Worm (Caenorhabditis elegans) whole organism, L4 larva: ENCODE results near the gene grl-25.
"Not testable (repeated sequence)": the region's sequence is repeated elsewhere in the genome, so short reads cannot be mapped to it uniquely, and the experiment has no call there.

Source experiments
- aha-1 ChIP-seq: fragments of 150-350 bp; peaks from one replicate; lab custom pipeline; 2014; ENCODE audit warnings: missing biosample characterization, missing genetic modification characterization
- ceh-32 ChIP-seq: sonication (generic microtip); optimal IDR thresholded peaks from 2 replicates; lab custom pipeline; 2016; ENCODE audit warnings: mild to moderate bottlenecking, missing genetic modification characterization, missing compliant biosample characterization; ENCODE audit not compliant: poor library complexity
- ces-1 ChIP-seq: fragments of 150-350 bp; sonication (generic microtip); optimal IDR thresholded peaks from 4 replicates; lab custom pipeline; 2014; ENCODE audit warnings: missing biosample characterization, missing genetic modification reagents, missing genetic modification characterization
- cey-2 ChIP-seq: sonication (generic microtip); optimal IDR thresholded peaks from 3 replicates; lab custom pipeline; 2017; ENCODE audit warnings: missing genetic modification characterization, mild to moderate bottlenecking, missing compliant biosample characterization, antibody characterized with exemption, borderline replicate concordance; ENCODE audit not compliant: insufficient read depth
- daf-16 ChIP-seq, 3 experiments: sonication (generic microtip); optimal IDR thresholded peaks; 2 replicates each; lab custom pipeline; 2016 to 2017; ENCODE audit warnings: missing genetic modification characterization in 3 of 3, missing genetic modification reagents in 3 of 3, mild to moderate bottlenecking in 2 of 3, missing compliant biosample characterization in 2 of 3, missing biosample characterization in 1 of 3, moderate library complexity in 1 of 3
- dmd-8 ChIP-seq: fragments of 200-800 bp; sonication (Bioruptor generic); IDR thresholded peaks from 2 replicates; pipeline ENCODE4 v1.3.6; 2022; ENCODE audit warnings: missing genetic modification characterization, missing compliant biosample characterization
- dve-1 ChIP-seq: sonication (generic microtip); optimal IDR thresholded peaks from 2 replicates; lab custom pipeline; 2017; ENCODE audit warnings: antibody characterized with exemption, mild to moderate bottlenecking, missing genetic modification characterization, missing compliant biosample characterization; ENCODE audit not compliant: insufficient read depth
- hlh-11 ChIP-seq: fragments of 200-800 bp; sonication (Bioruptor generic); optimal IDR thresholded peaks from 2 replicates; lab custom pipeline; 2018; ENCODE audit warnings: mild to moderate bottlenecking, missing genetic modification characterization, missing compliant biosample characterization
- hlh-30 ChIP-seq: sonication (generic microtip); optimal IDR thresholded peaks from 2 replicates; lab custom pipeline; 2017; ENCODE audit warnings: antibody characterized with exemption, mild to moderate bottlenecking, missing genetic modification characterization, missing compliant biosample characterization; ENCODE audit not compliant: insufficient read depth
- lin-1 ChIP-seq: fragments of 200-800 bp; sonication (Bioruptor generic); IDR thresholded peaks from 2 replicates; pipeline ENCODE4 v1.3.6; 2022; ENCODE audit warnings: missing genetic modification reagents, missing genetic modification characterization, missing compliant biosample characterization
- lin-13 ChIP-seq: fragments of 150-350 bp; optimal IDR thresholded peaks from 2 replicates; lab custom pipeline; 2014; ENCODE audit warnings: missing biosample characterization, missing genetic modification reagents, missing genetic modification characterization
- lin-29 ChIP-seq: fragments of 200-800 bp; sonication (Bioruptor generic); IDR thresholded peaks from 2 replicates; pipeline ENCODE4 v1.3.6; 2022; ENCODE audit warnings: missing genetic modification reagents, missing genetic modification characterization, missing compliant biosample characterization
- madf-9 ChIP-seq: fragments of 200-800 bp; sonication (Bioruptor generic); conservative IDR thresholded peaks from 2 replicates; pipeline ENCODE4 v1.3.6; 2022; ENCODE audit warnings: missing genetic modification reagents, missing genetic modification characterization, missing compliant biosample characterization
- mdl-1 ChIP-seq, 2 experiments: fragments of 150-350 bp in 1 of 2; sonication (generic microtip) in 1 of 2; optimal IDR thresholded peaks; 2 replicates each; lab custom pipeline; 2014 to 2017; ENCODE audit warnings: missing biosample characterization in 2 of 2, missing genetic modification characterization in 2 of 2
- mep-1 ChIP-seq: fragments of 150-350 bp; sonication (generic microtip); optimal IDR thresholded peaks from 3 replicates; lab custom pipeline; 2014; ENCODE audit warnings: missing biosample characterization, missing genetic modification characterization
- mes-2 ChIP-seq: sonication (generic microtip); optimal IDR thresholded peaks from 2 replicates; lab custom pipeline; 2016; ENCODE audit warnings: missing genotype, mild to moderate bottlenecking, missing genetic modification characterization, missing compliant biosample characterization; ENCODE audit not compliant: poor library complexity, severe bottlenecking
- mxl-3 ChIP-seq: fragments of 200-800 bp; sonication (Bioruptor generic); optimal IDR thresholded peaks from 2 replicates; lab custom pipeline; 2018; ENCODE audit warnings: mild to moderate bottlenecking, missing genetic modification characterization, missing compliant biosample characterization
- nhr-102 ChIP-seq: sonication (generic microtip); optimal IDR thresholded peaks from 2 replicates; lab custom pipeline; 2016; ENCODE audit warnings: mild to moderate bottlenecking, missing genetic modification characterization, moderate library complexity, missing compliant biosample characterization
- nhr-28 ChIP-seq: fragments of 150-350 bp; optimal IDR thresholded peaks from 2 replicates; lab custom pipeline; 2014; ENCODE audit warnings: missing biosample characterization, missing genetic modification characterization
- nhr-42 ChIP-seq: fragments of 200-800 bp; sonication (Bioruptor generic); IDR thresholded peaks from 2 replicates; pipeline ENCODE4 v1.3.6; 2022; ENCODE audit warnings: missing genetic modification characterization, missing compliant biosample characterization
- nhr-77 ChIP-seq: fragments of 150-350 bp; optimal IDR thresholded peaks from 2 replicates; lab custom pipeline; 2014; ENCODE audit warnings: missing biosample characterization, missing genetic modification characterization
- pha-4 ChIP-seq, 2 experiments: fragments of 150-350 bp in 1 of 2; fragments of 200-800 bp in 1 of 2; sonication (Bioruptor generic) in 1 of 2; IDR thresholded peaks in 1 of 2; optimal IDR thresholded peaks in 1 of 2; 2 replicates each; pipeline versions ENCODE4 v1.3.6 to Lab custom; 2014 to 2022; ENCODE audit warnings: missing genetic modification characterization in 2 of 2, missing genetic modification reagents in 2 of 2, missing biosample characterization in 1 of 2, missing compliant biosample characterization in 1 of 2
- php-3 ChIP-seq: fragments of 200-800 bp; sonication (Bioruptor generic); IDR thresholded peaks from 2 replicates; pipeline ENCODE4 v1.3.6; 2022; ENCODE audit warnings: missing genetic modification reagents, missing genetic modification characterization, missing compliant biosample characterization
- pqm-1 ChIP-seq: sonication (generic microtip); optimal IDR thresholded peaks from 2 replicates; lab custom pipeline; 2017; ENCODE audit warnings: missing biosample characterization, missing genetic modification characterization
- rbr-2 ChIP-seq: sonication (generic microtip); optimal IDR thresholded peaks from 2 replicates; lab custom pipeline; 2016; ENCODE audit warnings: missing genotype, missing genetic modification characterization, missing compliant biosample characterization
- set-16 ChIP-seq: fragments of 200-800 bp; sonication (Bioruptor generic); IDR thresholded peaks from 2 replicates; pipeline ENCODE4 v1.3.6; 2022; ENCODE audit warnings: missing genetic modification reagents, missing genetic modification characterization, missing compliant biosample characterization
- snpc-1.2 ChIP-seq: fragments of 200-800 bp; sonication (Bioruptor generic); IDR thresholded peaks from 2 replicates; pipeline ENCODE4 v1.3.6; 2022; ENCODE audit warnings: missing genetic modification reagents, missing genetic modification characterization, missing compliant biosample characterization
- zfp-2 ChIP-seq: sonication (generic microtip); optimal IDR thresholded peaks from 2 replicates; lab custom pipeline; 2016; ENCODE audit warnings: mild to moderate bottlenecking, missing genetic modification characterization, missing compliant biosample characterization
- zip-11 ChIP-seq: fragments of 200-800 bp; sonication (Bioruptor generic); IDR thresholded peaks from 2 replicates; pipeline ENCODE4 v1.3.6; 2022; ENCODE audit warnings: missing genetic modification characterization, missing compliant biosample characterization
- ztf-11 ChIP-seq: fragments of 150-350 bp; optimal IDR thresholded peaks from 2 replicates; lab custom pipeline; 2014; ENCODE audit warnings: missing biosample characterization, missing genetic modification characterization

The grl-25 gene

DNA sequence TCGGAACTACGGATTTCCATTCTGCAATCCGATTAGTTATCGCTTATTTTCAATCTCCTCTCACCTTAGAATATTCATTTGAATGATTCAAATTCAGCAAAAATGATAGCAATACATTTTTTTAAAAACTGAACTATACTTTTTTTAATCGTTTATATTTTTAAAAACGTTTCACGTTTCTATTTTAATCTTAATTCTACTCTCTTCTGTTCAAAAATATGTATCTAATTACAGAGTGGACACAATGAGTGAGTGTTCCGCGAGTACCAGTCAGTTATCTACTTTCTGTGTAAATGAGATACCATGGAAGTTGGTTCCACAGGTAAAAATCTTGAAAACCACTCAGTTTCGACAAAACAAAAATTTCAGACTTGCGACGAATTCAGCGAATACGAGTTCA, 40.5 kb downstream of the grl-25 start, which contains the start of the genes F59B2.15 and zif-1:
Gene F59B2.15, minus strand, starts transcription at position 101 of the 400 bp plus-strand sequence.
Gene zif-1, plus strand, starts transcription at position 235 of the 400 bp plus-strand sequence.
- no peak for TF ChIP-seq lin-13 (GFP tag; lab: Kevin White, UChicago)
- no peak for TF ChIP-seq pha-4 (GFP tag; IDR thresholded peaks at IDR 0.05; lab: Robert Waterston, UW)
- no peak for TF ChIP-seq pha-4 (tag; optimal IDR thresholded peaks at IDR 0.05; lab: Kevin White, UChicago)
- no peak for TF ChIP-seq php-3 (GFP tag; lab: Robert Waterston, UW)
- TF ChIP-seq nhr-102, result no peak
- no peak for TF ChIP-seq nhr-42 (GFP tag; lab: Robert Waterston, UW)
- no peak for TF ChIP-seq snpc-1.2 (GFP tag; lab: Robert Waterston, UW)

DNA sequence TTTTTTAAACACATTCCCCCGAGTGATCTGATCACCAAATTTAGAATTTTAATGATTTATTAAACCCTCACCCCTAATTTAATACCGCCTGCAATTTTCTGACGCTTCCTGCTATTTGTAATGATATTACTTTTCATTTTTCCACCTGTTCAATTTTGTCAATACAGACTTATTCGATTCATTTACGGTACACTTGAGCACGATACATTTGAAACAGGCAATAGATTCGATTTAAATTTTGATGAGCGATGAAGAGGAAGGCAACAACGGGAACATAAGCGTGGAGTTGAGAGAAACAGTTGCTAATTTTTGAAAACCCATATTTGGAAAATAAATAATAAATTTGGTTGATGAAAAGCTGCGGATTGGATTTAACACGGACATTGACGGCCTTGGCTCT, 42.6 kb downstream of the grl-25 start:
- TF ChIP-seq aha-1 (tag; lab: Kevin White, UChicago) (peak; percentile 1), lin-1 (no peak)

DNA sequence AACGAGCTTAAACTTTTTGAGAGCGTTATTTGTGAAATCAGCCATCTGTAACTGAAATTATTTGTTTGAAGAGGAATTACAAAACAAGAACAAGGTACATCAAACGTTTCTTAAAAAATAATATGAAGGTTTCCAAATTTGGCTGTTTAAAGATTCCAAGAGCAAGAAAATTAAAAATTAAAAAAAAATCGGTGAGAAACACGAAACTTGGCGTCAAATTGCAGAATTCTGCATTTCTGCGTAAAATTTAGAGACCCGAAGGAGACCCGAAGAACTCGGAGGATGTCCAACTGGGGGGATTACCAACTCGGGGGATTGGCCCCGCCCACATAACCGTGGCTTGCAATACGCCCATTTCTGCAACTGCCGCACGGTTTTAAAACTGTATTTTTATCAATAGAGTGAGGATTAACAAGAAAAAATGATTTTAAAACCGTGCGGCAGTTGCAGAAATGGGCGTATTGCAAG, 43.8 kb downstream of the grl-25 start, which contains the start of gene rab-6.1:
Gene rab-6.1, minus strand, starts transcription at position 51 of the 468 bp plus-strand sequence.
- not testable (repeated sequence) for TF ChIP-seq nhr-77; dmd-8 (GFP tag; lab: Robert Waterston, UW); zip-11

DNA sequence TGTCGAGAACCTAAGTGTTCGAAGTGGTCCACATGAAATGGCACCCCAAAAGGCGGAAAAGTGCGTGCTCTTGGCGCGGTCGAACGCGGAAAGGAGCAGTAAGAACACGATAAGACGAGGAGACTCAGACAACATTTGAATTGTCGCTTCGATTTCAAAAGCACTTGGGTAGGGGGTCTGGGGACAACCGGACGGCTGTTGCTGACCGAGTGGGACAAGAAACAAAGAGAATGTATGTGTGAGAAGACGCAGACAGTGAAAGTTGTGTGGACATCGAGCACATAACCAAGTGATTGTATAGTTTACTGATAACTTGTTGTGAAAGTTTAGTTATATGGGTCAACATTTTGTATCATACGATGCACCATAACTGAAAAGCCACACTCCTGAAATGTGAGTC, 45.1 kb downstream of the grl-25 start:
- TF ChIP-seq daf-16 (GFP tag; optimal IDR thresholded peaks at IDR 0.05; lab: Kevin White, UChicago) (no peak), daf-16 (tag; optimal IDR thresholded peaks at IDR 0.05; lab: Kevin White, UChicago) (peak; percentile 79), hlh-30 (tag; lab: Kevin White, UChicago) (peak; percentile 39), pqm-1 (tag; lab: Kevin White, UChicago) (peak; percentile 17), mep-1 (tag; lab: Kevin White, UChicago) (peak; percentile 20), mes-2 (tag; lab: Kevin White, UChicago) (peak; percentile 51), nhr-102 (no peak), rbr-2 (peak; percentile 4), lin-29 (GFP tag; lab: Robert Waterston, UW) (no peak), madf-9 (peak; percentile 63; the same call in 1 of the 2 replicates), aha-1 (tag; lab: Kevin White, UChicago) (peak; percentile 71), mxl-3 (GFP tag; lab: Kevin White, UChicago) (peak; percentile 27), nhr-28 (tag; lab: Kevin White, UChicago) (peak; percentile 60), hlh-11 (tag; lab: Kevin White, UChicago) (peak; percentile 83), pha-4 (GFP tag; IDR thresholded peaks at IDR 0.05; lab: Robert Waterston, UW) (no peak), pha-4 (tag; optimal IDR thresholded peaks at IDR 0.05; lab: Kevin White, UChicago) (peak; percentile 6), mdl-1 (tag; optimal IDR thresholded peaks at IDR 0.05; lab: Kevin White, UChicago) (peak in 1 of 2 experiments; percentile 12), dve-1 (tag; lab: Kevin White, UChicago) (peak; percentile 48), ztf-11 (no peak), ces-1 (GFP tag; lab: Kevin White, UChicago) (no peak)

DNA sequence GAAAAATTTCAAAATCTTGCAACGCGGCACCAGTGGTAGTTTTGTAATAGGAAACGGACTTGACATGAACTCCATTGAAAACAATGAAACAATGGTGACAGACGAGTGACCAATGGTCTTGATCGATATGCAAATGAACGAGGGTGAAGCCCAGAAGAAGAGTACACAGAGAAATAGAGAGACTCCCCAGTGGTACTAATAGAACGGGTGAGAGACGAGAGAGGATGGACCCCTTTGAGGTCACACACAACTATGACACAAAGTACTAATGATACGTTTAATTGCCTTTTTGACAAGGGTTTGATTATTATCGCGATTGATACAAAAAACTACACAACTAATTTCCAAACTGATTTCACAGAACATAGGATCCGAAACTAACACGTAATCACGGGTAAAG, 48.0 kb downstream of the grl-25 start, which contains the start of gene F59B2.8:
Gene F59B2.8, minus strand, starts transcription at position 151 of the 400 bp plus-strand sequence.
- TF ChIP-seq aha-1 (tag; lab: Kevin White, UChicago) (peak; percentile 6), cey-2 (no peak), mes-2 (tag; lab: Kevin White, UChicago) (peak; percentile 29)

DNA sequence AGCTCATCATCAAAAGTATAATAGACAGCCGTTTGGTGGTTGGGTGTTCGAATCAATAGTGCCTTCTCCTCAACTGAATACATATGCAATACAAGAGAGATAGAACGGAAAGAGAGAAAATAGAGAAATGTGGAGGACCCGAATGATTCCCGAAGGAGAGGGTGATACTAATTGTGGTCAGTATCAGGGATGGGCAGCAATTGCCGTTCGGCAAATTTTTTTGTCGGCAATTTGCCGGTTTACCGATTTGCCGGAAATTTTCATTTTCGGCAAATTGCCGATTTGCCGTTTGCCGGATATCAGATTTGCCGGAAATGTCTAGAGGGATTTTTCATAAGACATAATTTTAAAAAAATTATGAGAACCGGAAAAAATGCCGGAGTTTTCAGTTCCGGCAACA, 50.2 kb downstream of the grl-25 start, which contains the start of gene F59B2.9:
Gene F59B2.9, minus strand, starts transcription at position 101 of the 400 bp plus-strand sequence.
- TF ChIP-seq zfp-2 (tag; lab: Kevin White, UChicago) (no peak), set-16 (no peak), pha-4 (GFP tag; IDR thresholded peaks at IDR 0.05; lab: Robert Waterston, UW) (no peak), pha-4 (tag; optimal IDR thresholded peaks at IDR 0.05; lab: Kevin White, UChicago) (no peak), ceh-32 (tag; lab: Kevin White, UChicago) (no peak)
